Worm (Caenorhabditis elegans) whole organism, midembryonic: ENCODE measurements around the gene cut-2.

ENCODE experiments used
- T22C8.4 ChIP-seq: fragments of 200-800 bp; sonication (Bioruptor generic); IDR thresholded peaks from 2 replicates; pipeline ENCODE4 v1.3.6; 2022; ENCODE audit warnings: missing genetic modification characterization, missing compliant biosample characterization
- cog-1 ChIP-seq: sonication (generic microtip); optimal IDR thresholded peaks from 2 replicates; lab custom pipeline; 2016; ENCODE audit warnings: missing genetic modification characterization, missing compliant biosample characterization
- flt-1 ChIP-seq: fragments of 200-800 bp; sonication (Bioruptor generic); IDR thresholded peaks from 2 replicates; pipeline ENCODE4 v1.3.6; 2022; ENCODE audit warnings: missing genetic modification characterization, missing compliant biosample characterization
- klf-2 ChIP-seq: fragments of 200-800 bp; sonication (Bioruptor generic); conservative IDR thresholded peaks from 2 replicates; pipeline ENCODE4 v1.3.6; 2022; ENCODE audit warnings: missing genetic modification reagents, missing genetic modification characterization, missing compliant biosample characterization
- med-1 ChIP-seq: sonication (generic microtip); optimal IDR thresholded peaks from 2 replicates; lab custom pipeline; 2017; ENCODE audit warnings: missing genetic modification characterization, mild to moderate bottlenecking, missing compliant biosample characterization, antibody characterized with exemption, missing genetic modification reagents; ENCODE audit not compliant: insufficient read depth
- ref-1 ChIP-seq: fragments of 200-800 bp; sonication (Bioruptor generic); conservative IDR thresholded peaks from 2 replicates; pipeline ENCODE4 v1.3.6; 2022; ENCODE audit warnings: missing genetic modification reagents, missing genetic modification characterization, missing compliant biosample characterization
- tab-1 ChIP-seq: fragments of 200-800 bp; sonication (Bioruptor generic); IDR thresholded peaks from 2 replicates; pipeline ENCODE4 v1.3.6; 2022; ENCODE audit warnings: missing genetic modification characterization, missing compliant biosample characterization
- ztf-23 ChIP-seq: fragments of 200-800 bp; sonication (Bioruptor generic); IDR thresholded peaks from 2 replicates; pipeline ENCODE4 v1.3.6; 2022; ENCODE audit warnings: missing genetic modification reagents, missing genetic modification characterization, missing compliant biosample characterization
- ztf-29 ChIP-seq: fragments of 200-800 bp; sonication (Bioruptor generic); IDR thresholded peaks from 2 replicates; pipeline ENCODE4 v1.3.6; 2022; ENCODE audit warnings: missing genetic modification reagents, missing genetic modification characterization, missing compliant biosample characterization

DNA sequence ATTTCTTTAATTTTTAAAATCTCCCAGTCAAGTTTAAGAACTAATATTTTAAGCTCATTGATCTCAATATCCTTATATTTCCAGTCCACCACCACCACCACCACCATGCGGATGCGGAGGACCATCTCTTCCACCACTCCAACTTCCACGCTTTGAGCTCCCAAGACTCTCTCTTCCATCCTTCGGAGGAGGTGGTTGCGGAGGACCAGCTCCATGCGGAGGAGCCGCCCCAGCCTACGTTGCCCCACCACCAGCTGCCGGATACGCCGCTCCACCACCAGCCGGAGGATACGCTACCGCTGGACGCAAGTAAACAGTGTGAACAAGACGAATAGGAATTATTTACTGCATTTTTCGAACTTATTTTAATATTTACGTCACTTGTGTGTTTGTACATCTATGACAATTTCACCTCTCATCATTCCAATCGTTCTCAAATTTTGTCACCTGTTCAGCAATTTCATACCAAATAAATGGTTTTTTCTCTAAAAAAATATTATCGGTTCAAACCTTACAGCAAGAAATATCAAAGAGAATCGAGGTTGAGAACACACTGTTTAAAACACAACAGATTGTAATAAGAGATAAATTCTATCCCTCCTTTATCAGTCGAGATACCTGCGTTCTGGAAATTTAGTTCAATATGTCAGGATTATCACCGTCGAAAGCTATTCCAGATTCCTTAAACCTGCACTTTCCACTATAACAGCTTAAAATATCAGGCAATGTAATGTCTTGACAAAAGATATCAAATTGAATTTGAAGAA lies 3.3 kb upstream of the cut-2 start:
- TF ChIP-seq flt-1, result no peak
- TF ChIP-seq cog-1 (tag; lab: Kevin White, UChicago), result no peak
- no peak for TF ChIP-seq tab-1 (GFP tag; lab: Robert Waterston, UW)
- TF ChIP-seq klf-2, result no peak
- no peak for TF ChIP-seq ref-1
- no peak for TF ChIP-seq T22C8.4 (GFP tag; lab: Robert Waterston, UW)
- no peak for TF ChIP-seq ztf-29
- TF ChIP-seq med-1 (GFP tag; lab: Kevin White, UChicago), result no peak
- no peak for TF ChIP-seq ztf-23 (GFP tag; lab: Robert Waterston, UW)
